Worm (Caenorhabditis elegans): Measurements from ENCODE around the gene decr-1.1.
A peak's percentile ranks its signal among the peaks of the same experiment; 100 is the strongest.

decr-1.1 gene

ce11 chrV:13789362-13789761, 7.2 kb downstream of the decr-1.1 start (continued):
- TF ChIP-seq lin-11 (tag; optimal IDR thresholded peaks at IDR 0.05) (no peak), syd-9 (tag; optimal IDR thresholded peaks at IDR 0.05) (peak; percentile 38), C08G9.2 (tag; optimal IDR thresholded peaks at IDR 0.05) (peak; percentile 18), dve-1 (tag; optimal IDR thresholded peaks at IDR 0.05) (peak; percentile 81), eyg-1 (tag; optimal IDR thresholded peaks at IDR 0.05) (no peak), pha-4 (tag; optimal IDR thresholded peaks at IDR 0.05) (no peak), fkh-10 (GFP tag; optimal IDR thresholded peaks at IDR 0.05) (no peak), unc-86 (tag; optimal IDR thresholded peaks at IDR 0.05) (peak; percentile 54), hlh-13 (GFP tag; optimal IDR thresholded peaks at IDR 0.05) (no peak), ceh-19 (GFP tag; optimal IDR thresholded peaks at IDR 0.05) (peak; percentile 31), fax-1 (tag; optimal IDR thresholded peaks at IDR 0.05) (peak; percentile 42), sox-2 (GFP tag; IDR thresholded peaks at IDR 0.05) (peak; percentile 36), unc-3 (GFP tag; conservative IDR thresholded peaks at IDR 0.05) (0 out of 2 replicates have a peak, but pooled peaks have one; percentile 34), unc-3 (tag; optimal IDR thresholded peaks at IDR 0.05) (no peak), odd-2 (tag; optimal IDR thresholded peaks at IDR 0.05) (no peak), ceh-31 (tag; optimal IDR thresholded peaks at IDR 0.05) (peak; percentile 92), pha-2 (tag; optimal IDR thresholded peaks at IDR 0.05) (peak; percentile 38), ceh-18 (tag; optimal IDR thresholded peaks at IDR 0.05) (peak; percentile 85), unc-42 (tag; optimal IDR thresholded peaks at IDR 0.05) (peak; percentile 40), ref-2 (tag; optimal IDR thresholded peaks at IDR 0.05) (peak; percentile 41), K02D7.2 (tag; optimal IDR thresholded peaks at IDR 0.05) (no peak), zip-5 (tag; optimal IDR thresholded peaks at IDR 0.05) (no peak), ceh-45 (GFP tag; IDR thresholded peaks at IDR 0.05) (no peak), ahr-1 (tag; optimal IDR thresholded peaks at IDR 0.05) (no peak), hlh-15 (tag; optimal IDR thresholded peaks at IDR 0.05) (no peak), ceh-34 (tag; optimal IDR thresholded peaks at IDR 0.05) (peak; percentile 86), npax-4 (tag; optimal IDR thresholded peaks at IDR 0.05) (no peak), sdc-2 (tag; optimal IDR thresholded peaks at IDR 0.05) (no peak), gmeb-2 (tag; optimal IDR thresholded peaks at IDR 0.05) (no peak), fkh-6 (tag; optimal IDR thresholded peaks at IDR 0.05) (no peak), ttx-3 (tag; optimal IDR thresholded peaks at IDR 0.05) (no peak), unc-55 (GFP tag; optimal IDR thresholded peaks at IDR 0.05) (peak; percentile 86), nhr-232 (tag; optimal IDR thresholded peaks at IDR 0.05) (no peak), ceh-22 (tag; optimal IDR thresholded peaks at IDR 0.05) (no peak), ceh-6 (GFP tag; optimal IDR thresholded peaks at IDR 0.05) (peak; percentile 27), elt-2 (tag; optimal IDR thresholded peaks at IDR 0.05) (peak; percentile 34), ceh-24 (tag; optimal IDR thresholded peaks at IDR 0.05) (no peak), che-1 (tag; optimal IDR thresholded peaks at IDR 0.05) (no peak), mec-3 (tag; optimal IDR thresholded peaks at IDR 0.05; ENCODE audit: borderline replicate concordance) (no peak), pat-9 (tag; optimal IDR thresholded peaks at IDR 0.05) (peak; percentile 33), rnt-1 (tag; optimal IDR thresholded peaks at IDR 0.05) (peak; percentile 76), C38D4.7 (GFP tag; optimal IDR thresholded peaks at IDR 0.05) (no peak), hlh-6 (tag; optimal IDR thresholded peaks at IDR 0.05) (peak; percentile 26), ceh-9 (tag; optimal IDR thresholded peaks at IDR 0.05) (no peak)

ce11 chrV:13790117-13790516, 7.9 kb downstream of the decr-1.1 start:
- no peak for TF ChIP-seq ceh-31 (tag; optimal IDR thresholded peaks at IDR 0.05)
- no peak for TF ChIP-seq pros-1 (tag; optimal IDR thresholded peaks at IDR 0.05)
- no peak for TF ChIP-seq zip-5 (tag; optimal IDR thresholded peaks at IDR 0.05)
- TF ChIP-seq fax-1 (tag; optimal IDR thresholded peaks at IDR 0.05): no peak
- no peak for TF ChIP-seq hlh-8 (tag; optimal IDR thresholded peaks at IDR 0.05)
- TF ChIP-seq ceh-2 (tag; optimal IDR thresholded peaks at IDR 0.05): no peak
- TF ChIP-seq K09A11.1 (tag; optimal IDR thresholded peaks at IDR 0.05; ENCODE audit: insufficient read depth): no peak
- no peak for TF ChIP-seq pha-2 (tag; optimal IDR thresholded peaks at IDR 0.05)
- TF ChIP-seq ceh-19 (GFP tag; optimal IDR thresholded peaks at IDR 0.05): no peak
- no peak for TF ChIP-seq pha-4 (tag; optimal IDR thresholded peaks at IDR 0.05)
- TF ChIP-seq tbx-7 (tag; optimal IDR thresholded peaks at IDR 0.05): no peak
- no peak for TF ChIP-seq syd-9 (tag; optimal IDR thresholded peaks at IDR 0.05)
- TF ChIP-seq unc-42 (tag; optimal IDR thresholded peaks at IDR 0.05): no peak
- no peak for TF ChIP-seq sdc-2 (tag; optimal IDR thresholded peaks at IDR 0.05)
- TF ChIP-seq lim-6 (tag; optimal IDR thresholded peaks at IDR 0.05): no peak
- no peak for TF ChIP-seq madf-2 (tag; optimal IDR thresholded peaks at IDR 0.05)
- TF ChIP-seq pat-9 (tag; optimal IDR thresholded peaks at IDR 0.05): no peak
- no peak for TF ChIP-seq unc-3 (GFP tag; conservative IDR thresholded peaks at IDR 0.05)
- no peak for TF ChIP-seq unc-3 (tag; optimal IDR thresholded peaks at IDR 0.05)
- TF ChIP-seq che-1 (tag; optimal IDR thresholded peaks at IDR 0.05): no peak
